Fruit fly (Drosophila melanogaster): ENCODE results near the gene Tsp26A.
A peak's percentile ranks its signal among the peaks of the same experiment; 100 is the strongest.

The Tsp26A gene

dm6 chr2L:6037830-6038229 lies 37.8 kb downstream of the Tsp26A start, which contains the start of the genes CG9117 and CG31643 (continued):
- TF ChIP-seq ro (GFP tag; IDR thresholded peaks at IDR 0.05): no peak
- TF ChIP-seq Doc2 (GFP tag; IDR thresholded peaks at IDR 0.05): no peak
- peak; percentile 10 for TF ChIP-seq Dek (tag; optimal IDR thresholded peaks at IDR 0.05)
- no peak for TF ChIP-seq CG6689 (GFP tag; IDR thresholded peaks at IDR 0.05)
- TF ChIP-seq CG17568 (GFP tag; optimal IDR thresholded peaks at IDR 0.05): no peak
- TF ChIP-seq seq (GFP tag; IDR thresholded peaks at IDR 0.05): no peak
- TF ChIP-seq CG10462 (GFP tag; optimal IDR thresholded peaks at IDR 0.05): peak; percentile 13
- no peak for TF ChIP-seq CG7745 (tag; optimal IDR thresholded peaks at IDR 0.05)
- TF ChIP-seq CG12299 (tag; optimal IDR thresholded peaks at IDR 0.05): peak; percentile 31
- no peak for TF ChIP-seq MTF-1 (GFP tag; optimal IDR thresholded peaks at IDR 0.05; ENCODE audit: borderline replicate concordance)
- TF ChIP-seq CG17829 (tag; optimal IDR thresholded peaks at IDR 0.05): peak; percentile 20
- peak; percentile 71 for TF ChIP-seq CG12155 (GFP tag; optimal IDR thresholded peaks at IDR 0.05)
- peak; percentile 54 for TF ChIP-seq stwl (tag; optimal IDR thresholded peaks at IDR 0.05)
- no peak for TF ChIP-seq gsb-n (tag; optimal IDR thresholded peaks at IDR 0.05)
- no peak for TF ChIP-seq CG2202 (tag; optimal IDR thresholded peaks at IDR 0.05)
- peak; percentile 78 for TF ChIP-seq HmgZ (tag; optimal IDR thresholded peaks at IDR 0.05)
- no peak for TF ChIP-seq CG7987 (GFP tag; optimal IDR thresholded peaks at IDR 0.05)
- TF ChIP-seq CG3838 (GFP tag; optimal IDR thresholded peaks at IDR 0.05): no peak
- no peak for TF ChIP-seq CG1024 (GFP tag; IDR thresholded peaks at IDR 0.05)
- TF ChIP-seq fru (optimal IDR thresholded peaks at IDR 0.05): no peak
- no peak for TF ChIP-seq Hr78 (GFP tag; optimal IDR thresholded peaks at IDR 0.05)
- TF ChIP-seq cg (GFP tag; optimal IDR thresholded peaks at IDR 0.05): no peak
- no peak for TF ChIP-seq CG4424 (GFP tag; optimal IDR thresholded peaks at IDR 0.05)
- peak; percentile 26 for TF ChIP-seq YL-1 (GFP tag; optimal IDR thresholded peaks at IDR 0.05)
- TF ChIP-seq knrl (GFP tag; IDR thresholded peaks at IDR 0.05; ENCODE audit: partially characterized antibody): no peak
- no peak for TF ChIP-seq CG16815 (GFP tag; optimal IDR thresholded peaks at IDR 0.05)
- TF ChIP-seq sisA (GFP tag; IDR thresholded peaks at IDR 0.05): peak; percentile 25; the same call in 1 of the 2 replicates
- peak; percentile 48 for TF ChIP-seq Fer3 (tag; optimal IDR thresholded peaks at IDR 0.05)
- TF ChIP-seq CG30020 (tag; optimal IDR thresholded peaks at IDR 0.05): peak; percentile 8

dm6 chr2L:6045484-6045883 lies 45.5 kb downstream of the Tsp26A start:
- TF ChIP-seq CG42726 (GFP tag; IDR thresholded peaks at IDR 0.05; ENCODE audit: partially characterized antibody): 0 out of 2 replicates have a peak, but pooled peaks have one; percentile 20
- TF ChIP-seq zfh2 (GFP tag; optimal IDR thresholded peaks at IDR 0.05): no peak
- TF ChIP-seq toy (GFP tag; IDR thresholded peaks at IDR 0.05): no peak
- TF ChIP-seq abd-A (tag; optimal IDR thresholded peaks at IDR 0.05): no peak
- TF ChIP-seq CG31224 (GFP tag; IDR thresholded peaks at IDR 0.05): no peak
- no peak for TF ChIP-seq Bgb (GFP tag; IDR thresholded peaks at IDR 0.05; ENCODE audit: partially characterized antibody)
- TF ChIP-seq CG9437 (GFP tag; optimal IDR thresholded peaks at IDR 0.05): no peak

- TF ChIP-seq gt (GFP tag; IDR thresholded peaks at IDR 0.05) (no peak), zfh2 (GFP tag; optimal IDR thresholded peaks at IDR 0.05) (peak; percentile 72), CG1602 (GFP tag; optimal IDR thresholded peaks at IDR 0.05) (no peak), dmrt99B (tag; optimal IDR thresholded peaks at IDR 0.05) (no peak), NC2α (GFP tag; optimal IDR thresholded peaks at IDR 0.05) (no peak), HmgD (GFP tag; optimal IDR thresholded peaks at IDR 0.05) (peak; percentile 26), ftz-f1 (GFP tag; optimal IDR thresholded peaks at IDR 0.05) (peak; percentile 65), Oaz (GFP tag; IDR thresholded peaks at IDR 0.05) (no peak), CG14710 (tag; optimal IDR thresholded peaks at IDR 0.05) (peak; percentile 16), pho (GFP tag; optimal IDR thresholded peaks at IDR 0.05) (peak; percentile 63), BEAF-32 (GFP tag; optimal IDR thresholded peaks at IDR 0.05) (no peak), CG12155 (GFP tag; optimal IDR thresholded peaks at IDR 0.05) (peak; percentile 52), fd3F (GFP tag; optimal IDR thresholded peaks at IDR 0.05) (no peak), CG6654 (GFP tag; optimal IDR thresholded peaks at IDR 0.05) (peak; percentile 70), Vsx1 (GFP tag; optimal IDR thresholded peaks at IDR 0.05) (no peak)
These were observed 46.1 kb downstream of the Tsp26A start, which contains the start of gene Pfas for dm6 chr2L:6045972-6046718. Gene Pfas (minus strand): TSS chr2L:6046050.
